Fruit fly (Drosophila melanogaster) whole organism, embryonic: ENCODE results near the gene meso18E.

Source experiments
- Atf6 ChIP-seq: fragments of 200-800 bp; sonication (Bioruptor generic); IDR thresholded peaks from 2 replicates; pipeline ENCODE4 v1.3.6; 2022; ENCODE audit warnings: missing biosample characterization, missing genetic modification characterization
- Blimp-1 ChIP-seq: fragments of 200-800 bp; sonication (Bioruptor generic); optimal IDR thresholded peaks from 3 replicates; lab custom pipeline; 2018; ENCODE audit warnings: missing biosample characterization, missing genetic modification characterization, mild to moderate bottlenecking, moderate library complexity, missing genetic modification reagents
- Bteb2 ChIP-seq: fragments of 200-800 bp; sonication (Bioruptor generic); optimal IDR thresholded peaks from 2 replicates; lab custom pipeline; 2016; ENCODE audit warnings: missing biosample characterization, missing genetic modification characterization
- CG10274 ChIP-seq: fragments of 200-800 bp; sonication (Bioruptor generic); optimal IDR thresholded peaks from 3 replicates; lab custom pipeline; 2017; ENCODE audit warnings: missing biosample characterization, mild to moderate bottlenecking, missing genetic modification characterization
- CG10654 ChIP-seq: fragments of 200-800 bp; sonication (Bioruptor generic); optimal IDR thresholded peaks from 2 replicates; lab custom pipeline; 2016; ENCODE audit warnings: missing biosample characterization, missing genetic modification characterization
- CG11695 ChIP-seq: fragments of 200-800 bp; sonication (Bioruptor generic); IDR thresholded peaks from 3 replicates; pipeline ENCODE4 v1.3.6; 2022; ENCODE audit warnings: missing biosample characterization, missing genetic modification characterization
- CG12155 ChIP-seq: fragments of 200-800 bp; sonication (Bioruptor generic); optimal IDR thresholded peaks from 3 replicates; lab custom pipeline; 2016; ENCODE audit warnings: missing biosample characterization, missing genetic modification characterization
- CG13775 ChIP-seq: fragments of 200-800 bp; sonication (Bioruptor generic); optimal IDR thresholded peaks from 3 replicates; lab custom pipeline; 2017; ENCODE audit warnings: missing biosample characterization, mild to moderate bottlenecking, missing genetic modification characterization
- CG14014 ChIP-seq: fragments of 200-800 bp; sonication (Bioruptor generic); IDR thresholded peaks from 2 replicates; pipeline ENCODE4 v1.3.6; 2022; ENCODE audit warnings: missing biosample characterization, missing genetic modification characterization
- CG14667 ChIP-seq: fragments of 200-800 bp; sonication (Bioruptor generic); IDR thresholded peaks from 2 replicates; pipeline ENCODE4 v1.3.6; 2022; ENCODE audit warnings: missing biosample characterization, missing genetic modification characterization
- CG16779 ChIP-seq: fragments of 200-800 bp; sonication (Bioruptor generic); IDR thresholded peaks from 2 replicates; pipeline ENCODE4 v1.3.6; 2022; ENCODE audit warnings: missing biosample characterization, missing genetic modification characterization
- CG32767 ChIP-seq: fragments of 200-800 bp; sonication (Bioruptor generic); IDR thresholded peaks from 2 replicates; pipeline ENCODE4 v1.3.6; 2022; ENCODE audit warnings: missing biosample characterization, missing genetic modification characterization
- CG3407 ChIP-seq: fragments of 200-800 bp; sonication (Bioruptor generic); optimal IDR thresholded peaks from 2 replicates; lab custom pipeline; 2018; ENCODE audit warnings: missing biosample characterization, mild to moderate bottlenecking, missing genetic modification characterization
- CG3995 ChIP-seq: fragments of 200-800 bp; sonication (Bioruptor generic); optimal IDR thresholded peaks from 3 replicates; lab custom pipeline; 2016; ENCODE audit warnings: missing biosample characterization, missing genetic modification characterization
- CG4404 ChIP-seq: fragments of 200-800 bp; sonication (Bioruptor generic); IDR thresholded peaks from 2 replicates; pipeline ENCODE4 v1.3.6; 2022; ENCODE audit warnings: missing biosample characterization, missing genetic modification characterization
- CG4820 ChIP-seq: fragments of 200-800 bp; sonication (Bioruptor generic); optimal IDR thresholded peaks from 3 replicates; lab custom pipeline; 2016; ENCODE audit warnings: missing biosample characterization, missing genetic modification characterization
- CG7987 ChIP-seq: fragments of 200-800 bp; sonication (Bioruptor generic); optimal IDR thresholded peaks from 2 replicates; lab custom pipeline; 2018; ENCODE audit warnings: missing biosample characterization, mild to moderate bottlenecking, missing genetic modification characterization, moderate library complexity
- CG8924 ChIP-seq: fragments of 200-800 bp; optimal IDR thresholded peaks from 3 replicates; lab custom pipeline; 2019; ENCODE audit warnings: missing biosample characterization, mild to moderate bottlenecking, missing genetic modification characterization, moderate library complexity
- CG9727 ChIP-seq: fragments of 200-800 bp; sonication (Bioruptor generic); optimal IDR thresholded peaks from 3 replicates; lab custom pipeline; 2017; ENCODE audit warnings: missing biosample characterization, mild to moderate bottlenecking, missing genetic modification characterization
- CHES-1-like ChIP-seq: fragments of 200-800 bp; sonication (Bioruptor generic); optimal IDR thresholded peaks from 2 replicates; lab custom pipeline; 2016; ENCODE audit warnings: missing biosample characterization, missing genetic modification characterization
- E2f2 ChIP-seq: fragments of 200-800 bp; sonication (Bioruptor generic); IDR thresholded peaks from 2 replicates; pipeline ENCODE4 v1.3.6; 2022; ENCODE audit warnings: missing biosample characterization, missing genetic modification characterization
- Fer1 ChIP-seq: fragments of 200-800 bp; sonication (Bioruptor generic); optimal IDR thresholded peaks from 2 replicates; lab custom pipeline; 2017; ENCODE audit warnings: missing biosample characterization, mild to moderate bottlenecking, missing genetic modification characterization
- Fer3 ChIP-seq: fragments of 200-800 bp; sonication (Bioruptor generic); optimal IDR thresholded peaks from 2 replicates; lab custom pipeline; 2018; ENCODE audit warnings: missing biosample characterization, mild to moderate bottlenecking, missing genetic modification characterization, moderate library complexity
- HHEX ChIP-seq: fragments of 200-800 bp; sonication (Bioruptor generic); optimal IDR thresholded peaks from 3 replicates; lab custom pipeline; 2017; ENCODE audit warnings: missing biosample characterization, mild to moderate bottlenecking, missing genetic modification characterization, missing genetic modification reagents
- HmgZ ChIP-seq: fragments of 200-800 bp; sonication (Bioruptor generic); optimal IDR thresholded peaks from 2 replicates; lab custom pipeline; 2018; ENCODE audit warnings: missing biosample characterization, mild to moderate bottlenecking, missing genetic modification characterization
- Lhr ChIP-seq: fragments of 200-800 bp; sonication (Bioruptor generic); optimal IDR thresholded peaks from 3 replicates; lab custom pipeline; 2017; ENCODE audit warnings: mild to moderate bottlenecking, missing biosample characterization, missing genetic modification reagents, missing genetic modification characterization
- Max ChIP-seq: fragments of 200-800 bp; sonication (Bioruptor generic); optimal IDR thresholded peaks from 2 replicates; lab custom pipeline; 2016; ENCODE audit warnings: missing biosample characterization, mild to moderate bottlenecking, missing genetic modification characterization
- NC2β ChIP-seq: fragments of 200-800 bp; sonication (Bioruptor generic); optimal IDR thresholded peaks from 2 replicates; lab custom pipeline; 2016; ENCODE audit warnings: missing biosample characterization, missing genetic modification characterization
- PHDP ChIP-seq: fragments of 200-800 bp; sonication (Bioruptor generic); optimal IDR thresholded peaks from 3 replicates; lab custom pipeline; 2018; ENCODE audit warnings: missing biosample characterization, mild to moderate bottlenecking, missing genetic modification characterization, moderate library complexity
- Ptx1 ChIP-seq: fragments of 200-800 bp; sonication (Bioruptor generic); IDR thresholded peaks from 2 replicates; pipeline ENCODE4 v1.3.6; 2022; ENCODE audit warnings: missing biosample characterization, missing genetic modification characterization
- Ssrp ChIP-seq: fragments of 200-800 bp; sonication (Bioruptor generic); optimal IDR thresholded peaks from 2 replicates; lab custom pipeline; 2018; ENCODE audit warnings: missing biosample characterization, mild to moderate bottlenecking, missing genetic modification characterization, moderate library complexity
- amos ChIP-seq: fragments of 200-800 bp; sonication (Bioruptor generic); IDR thresholded peaks from 2 replicates; pipeline ENCODE4 v1.3.6; 2022; ENCODE audit warnings: missing biosample characterization, missing genetic modification characterization; ENCODE audit not compliant: partially characterized antibody
- chinmo ChIP-seq: fragments of 200-800 bp; sonication (Bioruptor generic); IDR thresholded peaks from 4 replicates; pipeline ENCODE4 v1.3.6; 2022; ENCODE audit warnings: missing biosample characterization, missing genetic modification characterization; ENCODE audit not compliant: partially characterized antibody
- ci ChIP-seq: fragments of 200-800 bp; sonication (Bioruptor generic); IDR thresholded peaks from 3 replicates; pipeline ENCODE4 v1.3.6; 2022; ENCODE audit warnings: missing biosample characterization, missing genetic modification characterization
- croc ChIP-seq: fragments of 200-800 bp; sonication (Bioruptor generic); conservative IDR thresholded peaks from 3 replicates; pipeline ENCODE4 v1.3.6; 2022; ENCODE audit warnings: missing biosample characterization, missing genetic modification characterization
- da ChIP-seq: fragments of 200-800 bp; sonication (Bioruptor generic); optimal IDR thresholded peaks from 2 replicates; lab custom pipeline; 2016; ENCODE audit warnings: missing biosample characterization, missing genetic modification characterization
- dm ChIP-seq: fragments of 200-800 bp; sonication (Bioruptor generic); optimal IDR thresholded peaks from 3 replicates; lab custom pipeline; 2016; ENCODE audit warnings: missing biosample characterization, missing genetic modification characterization
- fd3F ChIP-seq: fragments of 200-800 bp; sonication (Bioruptor generic); optimal IDR thresholded peaks from 2 replicates; lab custom pipeline; 2018; ENCODE audit warnings: missing biosample characterization, mild to moderate bottlenecking, missing genetic modification characterization, moderate library complexity
- gcm ChIP-seq: fragments of 200-800 bp; sonication (Bioruptor generic); optimal IDR thresholded peaks from 2 replicates; lab custom pipeline; 2019; ENCODE audit warnings: missing biosample characterization, mild to moderate bottlenecking, missing genetic modification characterization, moderate library complexity
- lab ChIP-seq: fragments of 200-800 bp; sonication (Bioruptor generic); optimal IDR thresholded peaks from 3 replicates; lab custom pipeline; 2017; ENCODE audit warnings: missing biosample characterization, missing genetic modification characterization, mild to moderate bottlenecking, moderate library complexity, missing genetic modification reagents
- lbe ChIP-seq: fragments of 200-800 bp; sonication (Bioruptor generic); optimal IDR thresholded peaks from 2 replicates; lab custom pipeline; 2016; ENCODE audit warnings: missing biosample characterization, mild to moderate bottlenecking, missing genetic modification characterization
- maf-S ChIP-seq: fragments of 200-800 bp; sonication (Bioruptor generic); optimal IDR thresholded peaks from 2 replicates; lab custom pipeline; 2016; ENCODE audit warnings: missing biosample characterization, missing genetic modification characterization
- odd ChIP-seq: fragments of 200-800 bp; sonication (Bioruptor generic); optimal IDR thresholded peaks from 2 replicates; lab custom pipeline; 2017; ENCODE audit warnings: missing biosample characterization, mild to moderate bottlenecking, missing genetic modification characterization
- onecut ChIP-seq: fragments of 200-800 bp; sonication (Bioruptor generic); IDR thresholded peaks from 2 replicates; pipeline ENCODE4 v1.3.6; 2022; ENCODE audit warnings: missing biosample characterization, missing genetic modification characterization
- pan ChIP-seq, 4 experiments: fragments of >200 bp in 3 of 4; fragments of 200-800 bp in 1 of 4; sonication (Bioruptor generic) in 1 of 4; optimal IDR thresholded peaks in 3 of 4; IDR thresholded peaks in 1 of 4; 2 replicates each; pipeline versions ENCODE4 v1.3.6 to Lab custom; 2017 to 2022; ENCODE audit warnings: missing biosample characterization in 2 of 4, missing genetic modification characterization in 2 of 4, mixed read lengths in 1 of 4
- pros ChIP-seq: fragments of 200-800 bp; sonication (Bioruptor generic); optimal IDR thresholded peaks from 3 replicates; lab custom pipeline; 2019; ENCODE audit warnings: missing biosample characterization, mild to moderate bottlenecking, missing genetic modification characterization, moderate library complexity
- sens-2 ChIP-seq: fragments of 200-800 bp; sonication (Bioruptor generic); IDR thresholded peaks from 2 replicates; pipeline ENCODE4 v1.3.6; 2022; ENCODE audit warnings: missing biosample characterization, missing genetic modification characterization
- shn ChIP-seq: fragments of 200-800 bp; sonication (Bioruptor generic); optimal IDR thresholded peaks from 3 replicates; lab custom pipeline; 2016; ENCODE audit warnings: missing biosample characterization, missing genetic modification characterization
- sr ChIP-seq: fragments of 200-800 bp; sonication (Bioruptor generic); IDR thresholded peaks from 3 replicates; pipeline ENCODE4 v1.3.6; 2022; ENCODE audit warnings: missing biosample characterization, missing genetic modification characterization
- tx ChIP-seq: fragments of 200-800 bp; sonication (Bioruptor generic); optimal IDR thresholded peaks from 2 replicates; lab custom pipeline; 2016; ENCODE audit warnings: missing biosample characterization, missing genetic modification characterization

Gene meso18E

dm6 chrX:19663196-19663858, 49.5 kb downstream of the meso18E start (continued):
- TF ChIP-seq amos, result no peak
- TF ChIP-seq onecut (GFP tag; lab: Robert Waterston, UW), result no peak
- TF ChIP-seq Bteb2 (GFP tag; lab: Kevin White, UChicago), result peak; percentile 31
- TF ChIP-seq Blimp-1 (GFP tag; lab: Kevin White, UChicago), result no peak
- no peak for TF ChIP-seq tx (GFP tag; lab: Kevin White, UChicago)
- no peak for TF ChIP-seq HmgZ
- peak; percentile 44 for TF ChIP-seq Fer3 (tag; lab: Kevin White, UChicago)
- no peak for TF ChIP-seq E2f2 (GFP tag; lab: Robert Waterston, UW)
- TF ChIP-seq Ssrp (tag; lab: Kevin White, UChicago), result peak; percentile 58
- no peak for TF ChIP-seq Lhr (GFP tag; lab: Kevin White, UChicago)
- no peak for TF ChIP-seq Ptx1
- TF ChIP-seq da (GFP tag; lab: Kevin White, UChicago), result no peak
- TF ChIP-seq PHDP (tag; lab: Kevin White, UChicago), result peak; percentile 46
- peak; percentile 58 for TF ChIP-seq odd (GFP tag; lab: Kevin White, UChicago)
- TF ChIP-seq CG3407, result no peak
- peak; percentile 25 for TF ChIP-seq CG10274 (GFP tag; lab: Kevin White, UChicago)
- TF ChIP-seq pros, result no peak
- TF ChIP-seq CHES-1-like, result no peak
- TF ChIP-seq croc (GFP tag; lab: Robert Waterston, UW), result no peak; the same call in 2 of the 3 replicates
- TF ChIP-seq Fer1 (GFP tag; lab: Kevin White, UChicago), result no peak
- no peak for TF ChIP-seq lbe (GFP tag; lab: Kevin White, UChicago)
- no peak for TF ChIP-seq ci (GFP tag; lab: Robert Waterston, UW)
- no peak for TF ChIP-seq sens-2 (GFP tag; lab: Robert Waterston, UW)
- peak; percentile 23 for TF ChIP-seq NC2β
- TF ChIP-seq CG12155 (GFP tag; lab: Kevin White, UChicago), result peak; percentile 2
- TF ChIP-seq CG14014 (GFP tag; lab: Robert Waterston, UW), result no peak; the same call in 1 of the 2 replicates
- no peak for TF ChIP-seq CG16779 (GFP tag; lab: Robert Waterston, UW)
- 0 out of 2 replicates have a peak, but pooled peaks have one; percentile 26 for TF ChIP-seq CG4404
- TF ChIP-seq CG7987 (GFP tag; lab: Kevin White, UChicago), result no peak
- TF ChIP-seq dm (GFP tag; lab: Kevin White, UChicago), result no peak
- no peak for TF ChIP-seq pan (optimal IDR thresholded peaks at IDR 0.05; lab: Kevin White, UChicago)
- peak in 1 of 2 experiments; percentile 35 for TF ChIP-seq pan (GFP tag; optimal IDR thresholded peaks at IDR 0.05 in 1 of 2, IDR thresholded peaks at IDR 0.05 in 1 of 2)
- TF ChIP-seq CG4820 (GFP tag; lab: Kevin White, UChicago), result peak; percentile 16
- TF ChIP-seq Atf6, result no peak
- TF ChIP-seq lab (GFP tag; lab: Kevin White, UChicago), result peak; percentile 50
- peak; percentile 67 for TF ChIP-seq CG13775
- peak; percentile 46; the same call in 2 of the 3 replicates for TF ChIP-seq CG11695
- no peak for TF ChIP-seq CG32767 (GFP tag; lab: Robert Waterston, UW)
- TF ChIP-seq gcm (GFP tag; lab: Kevin White, UChicago), result no peak
- no peak for TF ChIP-seq CG10654 (GFP tag; lab: Kevin White, UChicago)
- TF ChIP-seq fd3F (GFP tag; lab: Kevin White, UChicago), result peak; percentile 7
- peak; percentile 58 for TF ChIP-seq Max (GFP tag; lab: Kevin White, UChicago)
- no peak for TF ChIP-seq CG14667 (GFP tag; lab: Robert Waterston, UW)
- peak; percentile 69 for TF ChIP-seq CG8924 (tag; lab: Kevin White, UChicago)
- no peak for TF ChIP-seq chinmo (GFP tag; lab: Robert Waterston, UW)
- TF ChIP-seq shn (GFP tag; lab: Kevin White, UChicago), result no peak
- TF ChIP-seq CG9727 (GFP tag; lab: Kevin White, UChicago), result peak; percentile 78
- no peak for TF ChIP-seq CG3995
- no peak for TF ChIP-seq sr
- no peak for TF ChIP-seq HHEX (GFP tag; lab: Kevin White, UChicago)
- no peak for TF ChIP-seq maf-S (GFP tag; lab: Kevin White, UChicago)
